Fruit fly (Drosophila melanogaster): ENCODE results near the gene Set.

The Set gene

DNA sequence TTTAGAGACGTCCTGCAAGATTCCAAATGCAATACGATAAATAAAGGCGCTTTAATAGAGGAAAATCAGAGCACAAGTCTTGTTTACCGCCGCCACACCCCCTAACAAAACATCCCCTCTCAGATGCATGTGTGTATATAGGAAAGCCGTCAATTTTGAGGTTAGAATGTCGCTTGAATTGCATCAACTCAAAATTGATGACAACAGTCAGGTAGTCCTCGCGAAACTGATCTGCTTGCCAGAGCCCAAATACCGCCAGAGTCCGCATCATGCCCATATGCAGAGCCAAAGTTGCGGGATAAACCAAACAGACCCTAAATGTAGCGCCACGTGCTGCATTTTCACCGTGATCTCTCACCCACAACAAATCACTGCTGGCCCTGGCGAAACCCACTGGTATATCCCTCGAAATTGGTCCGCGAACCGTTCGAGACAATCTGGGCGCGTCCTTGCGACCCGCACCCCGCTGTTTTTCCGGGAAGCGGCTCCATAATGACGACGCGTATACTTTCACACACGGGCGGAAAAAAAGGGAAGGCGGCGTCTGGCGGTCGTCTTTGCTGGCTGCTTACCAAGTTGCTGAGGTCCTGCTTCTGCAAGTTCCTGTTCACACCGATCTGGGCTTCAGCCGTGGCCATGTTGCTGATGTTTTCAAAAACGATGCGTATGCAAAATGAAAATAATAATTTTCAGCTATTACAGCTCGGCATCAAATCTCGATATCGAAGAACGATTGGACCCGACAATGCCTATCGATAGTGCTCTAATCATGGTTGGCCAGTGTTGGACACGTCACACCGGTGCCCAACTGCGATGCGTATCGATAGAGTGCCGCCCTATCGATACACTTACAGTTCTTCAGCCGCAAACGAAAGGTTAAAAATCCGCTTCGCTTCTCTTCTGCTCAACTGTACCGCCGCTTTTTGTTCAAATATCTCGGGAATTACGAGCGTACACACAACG is at the start of gene Set, which contains the start of gene eIF2gamma:
Set (plus strand) TSS at position 843 of the 963 bp plus-strand sequence.
eIF2gamma (minus strand) TSS at position 749 of the 963 bp plus-strand sequence.
- no peak for TF ChIP-seq usp (GFP tag; optimal IDR thresholded peaks at IDR 0.05)
- TF ChIP-seq EcR (GFP tag; optimal IDR thresholded peaks at IDR 0.05): no peak
- no peak for TF ChIP-seq CG8478 (optimal IDR thresholded peaks at IDR 0.05)
- TF ChIP-seq pan (optimal IDR thresholded peaks at IDR 0.05): no peak
- no peak for TF ChIP-seq psq (optimal IDR thresholded peaks at IDR 0.05)
- no peak for TF ChIP-seq Dll (optimal IDR thresholded peaks at IDR 0.05)

- TF ChIP-seq usp (GFP tag; optimal IDR thresholded peaks at IDR 0.05) (no peak), pan (optimal IDR thresholded peaks at IDR 0.05) (no peak), CG8478 (optimal IDR thresholded peaks at IDR 0.05) (no peak), psq (optimal IDR thresholded peaks at IDR 0.05) (no peak), EcR (GFP tag; optimal IDR thresholded peaks at IDR 0.05) (no peak), Dll (optimal IDR thresholded peaks at IDR 0.05) (no peak)
These were observed 44.4 kb upstream of the Set start, which contains the start of the genes SIDL and CG12241 for dm6 chr3R:15218824-15219576. Gene SIDL (minus strand): TSS chr3R:15218874. Gene CG12241 (plus strand): TSS chr3R:15219256.

DNA sequence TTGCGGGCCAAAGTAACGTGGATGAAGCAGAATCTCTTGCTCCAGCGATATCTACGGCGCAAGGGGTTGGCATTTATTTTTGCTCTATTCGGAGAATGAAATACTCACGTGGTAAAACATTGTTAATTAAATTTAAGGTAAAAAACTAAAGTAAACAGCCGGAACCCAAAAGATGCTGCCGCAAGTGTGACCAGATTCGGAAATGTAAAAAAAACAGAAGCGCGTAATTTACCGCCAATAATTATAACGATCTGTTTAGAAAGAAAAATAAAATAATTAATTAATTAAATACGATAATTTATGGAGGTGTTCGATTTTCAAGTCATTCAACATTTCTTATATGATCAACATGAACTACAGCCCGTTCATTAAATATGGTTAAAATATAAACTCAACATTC is 40.4 kb upstream of the Set start, which contains the start of gene Polr2G:
Polr2G (minus strand) TSS at position 208 of the 400 bp plus-strand sequence.
- TF ChIP-seq CG8478 (optimal IDR thresholded peaks at IDR 0.05) (no peak), usp (GFP tag; optimal IDR thresholded peaks at IDR 0.05) (no peak), EcR (GFP tag; optimal IDR thresholded peaks at IDR 0.05) (no peak), pan (optimal IDR thresholded peaks at IDR 0.05) (no peak), Dll (optimal IDR thresholded peaks at IDR 0.05) (no peak), psq (optimal IDR thresholded peaks at IDR 0.05) (no peak)

DNA sequence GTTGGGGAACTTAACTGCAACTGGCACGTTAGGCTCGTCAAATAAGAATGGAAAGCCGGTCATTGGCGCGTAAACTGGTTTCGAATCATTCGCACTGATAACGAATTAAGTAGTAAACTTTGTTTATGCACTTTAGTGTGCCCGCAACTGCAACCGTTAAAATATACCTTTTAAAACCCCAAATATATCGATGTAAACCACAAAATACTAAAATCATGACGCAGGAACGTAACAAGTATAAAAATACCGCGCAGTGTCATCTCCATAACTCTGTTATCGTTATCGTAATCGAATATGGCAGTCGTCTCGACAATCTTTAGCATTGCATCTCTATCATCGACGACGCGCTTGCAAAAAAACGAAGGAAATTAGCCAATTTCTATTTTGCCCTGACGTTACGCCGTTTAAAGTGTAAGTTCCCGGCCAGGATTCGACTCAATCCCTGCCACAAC is 38.0 kb upstream of the Set start, which contains the start of the genes CG31344 and Caf1-55:
CG31344 (minus strand) TSS at position 51 of the 452 bp plus-strand sequence.
Caf1-55 (plus strand) TSS at position 298 of the 452 bp plus-strand sequence.
- TF ChIP-seq CG8478 (optimal IDR thresholded peaks at IDR 0.05): no peak
- no peak for TF ChIP-seq pan (optimal IDR thresholded peaks at IDR 0.05)
- no peak for TF ChIP-seq psq (optimal IDR thresholded peaks at IDR 0.05)

DNA sequence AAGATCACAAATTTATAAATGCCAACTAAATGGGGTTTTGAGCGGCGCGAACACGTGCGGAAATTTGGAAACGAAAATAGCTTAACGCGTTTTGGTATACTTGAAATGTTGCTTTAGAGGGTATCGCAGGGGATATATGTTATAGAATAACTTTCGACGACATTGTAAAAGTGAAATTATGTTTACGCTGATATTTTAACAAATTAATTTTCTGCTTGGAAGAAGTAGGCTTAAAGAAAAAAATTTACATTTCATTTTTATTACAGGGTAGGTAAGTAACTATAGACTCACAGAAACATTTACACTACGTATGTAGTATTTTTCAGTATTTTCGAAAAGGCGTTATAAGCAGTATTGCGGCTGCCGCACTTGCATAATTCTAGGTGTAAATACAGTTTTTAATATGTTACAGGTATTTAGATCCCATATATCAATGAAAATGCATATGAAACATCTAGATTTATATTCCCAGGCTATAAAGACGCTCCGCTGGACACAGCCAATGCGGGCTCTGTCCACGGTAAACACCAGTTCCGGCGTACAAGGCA is 33.9 kb upstream of the Set start, which contains the start of the genes Art3 and mRpS10:
Art3 (minus strand) TSS at position 80 of the 548 bp plus-strand sequence.
mRpS10 (plus strand) TSS at position 337 of the 548 bp plus-strand sequence.
- TF ChIP-seq pan (optimal IDR thresholded peaks at IDR 0.05) (peak; percentile 98), psq (optimal IDR thresholded peaks at IDR 0.05) (no peak)

dm6 chr3R:15230285-15230684 is 33.1 kb upstream of the Set start, which contains the start of gene CG34316:
Gene CG34316 (plus strand): TSS chr3R:15230585.
- TF ChIP-seq psq (optimal IDR thresholded peaks at IDR 0.05) (no peak), EcR (GFP tag; optimal IDR thresholded peaks at IDR 0.05) (no peak), pan (optimal IDR thresholded peaks at IDR 0.05) (no peak), CG8478 (optimal IDR thresholded peaks at IDR 0.05) (no peak), Dll (optimal IDR thresholded peaks at IDR 0.05) (no peak), usp (GFP tag; optimal IDR thresholded peaks at IDR 0.05) (no peak)

DNA sequence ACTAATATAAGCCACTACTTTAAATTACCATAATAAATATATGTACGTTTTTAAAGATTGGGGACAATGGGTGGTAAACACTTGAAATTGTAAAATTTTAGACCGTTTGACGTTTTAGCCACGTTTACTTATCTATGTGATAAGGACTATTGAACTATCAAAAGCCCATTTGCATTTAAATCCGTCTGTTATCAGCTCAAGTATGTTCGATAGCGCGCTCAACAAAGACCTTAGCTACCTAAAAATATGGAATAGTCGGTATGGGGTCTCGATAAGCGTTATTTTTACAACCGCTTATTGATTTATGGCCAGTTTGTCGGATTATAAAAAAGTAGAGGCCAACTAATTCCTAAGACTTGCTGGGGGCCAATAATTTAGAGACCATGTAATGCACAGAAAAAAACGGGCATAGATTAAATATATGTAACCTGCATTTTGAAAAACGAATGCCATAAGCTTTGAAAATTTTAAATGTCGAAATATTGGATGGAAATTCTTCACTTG is 31.7 kb upstream of the Set start:
- TF ChIP-seq psq (optimal IDR thresholded peaks at IDR 0.05): no peak

- TF ChIP-seq usp (GFP tag; optimal IDR thresholded peaks at IDR 0.05): no peak
- TF ChIP-seq EcR (GFP tag; optimal IDR thresholded peaks at IDR 0.05): no peak
- no peak for TF ChIP-seq pan (optimal IDR thresholded peaks at IDR 0.05)
- no peak for TF ChIP-seq Dll (optimal IDR thresholded peaks at IDR 0.05)
- TF ChIP-seq CG8478 (optimal IDR thresholded peaks at IDR 0.05): no peak
- no peak for TF ChIP-seq psq (optimal IDR thresholded peaks at IDR 0.05)
These were observed 20.9 kb upstream of the Set start, which contains the start of the genes tefu and Hsc70-4 for dm6 chr3R:15242186-15243045. Gene tefu (minus strand): TSS chr3R:15242236. Gene Hsc70-4 (plus strand): TSS chr3R:15242687.

dm6 chr3R:15243046-15243356 is 20.4 kb upstream of the Set start:
- TF ChIP-seq Dll (optimal IDR thresholded peaks at IDR 0.05) (no peak), CG8478 (optimal IDR thresholded peaks at IDR 0.05) (no peak), pan (optimal IDR thresholded peaks at IDR 0.05) (no peak), usp (GFP tag; optimal IDR thresholded peaks at IDR 0.05) (no peak), psq (optimal IDR thresholded peaks at IDR 0.05) (no peak), EcR (GFP tag; optimal IDR thresholded peaks at IDR 0.05) (no peak)

- TF ChIP-seq psq (optimal IDR thresholded peaks at IDR 0.05) (no peak), CG8478 (optimal IDR thresholded peaks at IDR 0.05) (peak; percentile 65)
These were observed 19.9 kb upstream of the Set start for dm6 chr3R:15243452-15243851.

- no peak for TF ChIP-seq Dll (optimal IDR thresholded peaks at IDR 0.05)
- no peak for TF ChIP-seq usp (GFP tag; optimal IDR thresholded peaks at IDR 0.05)
- no peak for TF ChIP-seq EcR (GFP tag; optimal IDR thresholded peaks at IDR 0.05)
- no peak for TF ChIP-seq pan (optimal IDR thresholded peaks at IDR 0.05)
- TF ChIP-seq psq (optimal IDR thresholded peaks at IDR 0.05): no peak
- no peak for TF ChIP-seq CG8478 (optimal IDR thresholded peaks at IDR 0.05)
These were observed 16.8 kb upstream of the Set start for dm6 chr3R:15246601-15247000.

Data from whole organism.